Worm (Caenorhabditis elegans) whole organism, L2 larva: Measurements from ENCODE around the gene Y57G7A.6.

Experiments
- ama-1 ChIP-seq: fragments of 150-350 bp; optimal IDR thresholded peaks from 2 replicates; lab custom pipeline; 2018; ENCODE audit warnings: inconsistent platforms
- ceh-16 ChIP-seq: fragments of 150-350 bp; optimal IDR thresholded peaks from 2 replicates; lab custom pipeline; 2014; ENCODE audit warnings: missing biosample characterization, missing genetic modification characterization
- ceh-82 ChIP-seq: fragments of 150-350 bp; optimal IDR thresholded peaks from 2 replicates; lab custom pipeline; 2014; ENCODE audit warnings: missing biosample characterization, missing genetic modification characterization
- elt-3 ChIP-seq: sonication (generic microtip); optimal IDR thresholded peaks from 2 replicates; lab custom pipeline; 2017; ENCODE audit warnings: missing biosample characterization, missing genetic modification characterization
- unc-39 ChIP-seq: fragments of 150-350 bp; optimal IDR thresholded peaks from 2 replicates; lab custom pipeline; 2014; ENCODE audit warnings: missing biosample characterization, missing genetic modification characterization
- unc-62 ChIP-seq: fragments of 150-350 bp; optimal IDR thresholded peaks from 2 replicates; lab custom pipeline; 2014; ENCODE audit warnings: missing biosample characterization, missing genetic modification reagents, missing genetic modification characterization

DNA sequence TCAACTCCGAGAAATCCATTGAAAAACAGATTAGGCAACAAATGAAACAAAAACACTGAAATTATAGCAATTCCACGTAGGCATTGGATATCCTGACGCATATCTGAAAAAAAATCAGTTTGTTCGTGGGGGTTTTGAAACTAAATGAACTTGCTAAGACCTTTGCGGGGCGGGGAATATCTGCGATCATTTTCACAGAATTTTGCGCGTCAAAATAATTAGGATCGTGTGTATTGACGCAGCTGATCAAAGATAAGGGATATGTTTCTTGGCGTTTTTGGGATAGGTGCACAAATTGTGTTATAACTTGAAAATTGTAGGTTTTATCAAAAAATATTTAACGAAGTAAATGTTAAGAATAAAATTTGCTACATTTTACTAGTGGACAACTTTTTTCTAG is 18.6 kb downstream of the Y57G7A.6 start, which contains the start of gene oac-30:
- TF ChIP-seq ama-1 (lab: Kevin White, UChicago) (no peak), elt-3 (tag; lab: Kevin White, UChicago) (no peak), unc-62 (GFP tag; lab: Kevin White, UChicago) (no peak), ceh-82 (tag; lab: Kevin White, UChicago) (no peak), unc-39 (tag; lab: Kevin White, UChicago) (no peak), ceh-16 (tag; lab: Kevin White, UChicago) (no peak)
